Worm (Caenorhabditis elegans) whole organism, mixed stage, embryonic: ENCODE results near the gene C04E7.1.

Source experiments
- elt-3 ChIP-seq: fragments of 150-350 bp; optimal IDR thresholded peaks from 2 replicates; lab custom pipeline; 2014; ENCODE audit warnings: missing biosample characterization, missing genetic modification characterization
- unc-39 ChIP-seq: fragments of 150-350 bp; optimal IDR thresholded peaks from 2 replicates; lab custom pipeline; 2014; ENCODE audit warnings: missing biosample characterization, missing genetic modification characterization

DNA sequence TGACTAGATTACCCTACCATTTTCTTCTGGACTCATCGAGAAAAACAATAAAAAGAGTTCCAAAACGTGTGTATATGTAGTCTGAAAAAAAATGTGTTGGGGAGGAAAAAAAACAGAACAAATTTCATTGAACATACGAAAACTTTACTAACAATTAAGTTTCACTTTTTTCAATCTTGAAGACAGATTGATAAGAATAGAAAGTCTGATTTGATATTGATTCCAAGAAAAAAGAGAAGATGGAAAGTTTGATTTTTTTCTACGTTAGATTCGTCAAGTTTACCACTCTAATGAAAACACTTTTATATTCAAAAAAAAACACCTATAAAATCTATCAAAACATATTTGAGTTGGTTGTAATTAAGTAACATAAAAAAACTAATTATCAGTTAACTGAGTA lies 32.6 kb downstream of the C04E7.1 start, which contains the start of gene R04A9.9:
- TF ChIP-seq elt-3 (tag; lab: Kevin White, UChicago) (no peak), unc-39 (tag; lab: Kevin White, UChicago) (no peak)
